Worm (Caenorhabditis elegans) whole organism, mixed stage, embryonic: ENCODE results near the gene frm-7.

Source experiments
- ceh-83 ChIP-seq: fragments of 200-800 bp; sonication (Bioruptor generic); optimal IDR thresholded peaks from 2 replicates; lab custom pipeline; 2018; ENCODE audit warnings: mild to moderate bottlenecking, missing genetic modification characterization, missing compliant biosample characterization
- ces-1 ChIP-seq: fragments of 150-350 bp; optimal IDR thresholded peaks from 2 replicates; lab custom pipeline; 2014; ENCODE audit warnings: missing biosample characterization, missing genetic modification reagents, missing genetic modification characterization
- elt-3 ChIP-seq: fragments of 150-350 bp; optimal IDR thresholded peaks from 2 replicates; lab custom pipeline; 2014; ENCODE audit warnings: missing biosample characterization, missing genetic modification characterization
- hlh-1 ChIP-seq: fragments of 150-350 bp; optimal IDR thresholded peaks from 2 replicates; lab custom pipeline; 2014; ENCODE audit warnings: missing biosample characterization, missing genetic modification reagents, missing genetic modification characterization
- lin-13 ChIP-seq: fragments of 150-350 bp; optimal IDR thresholded peaks from 2 replicates; lab custom pipeline; 2014; ENCODE audit warnings: missing biosample characterization, missing genetic modification characterization
- nhr-12 ChIP-seq: fragments of 150-350 bp; optimal IDR thresholded peaks from 2 replicates; lab custom pipeline; 2014; ENCODE audit warnings: missing biosample characterization, missing genetic modification characterization
- nhr-237 ChIP-seq: fragments of 150-350 bp; optimal IDR thresholded peaks from 2 replicates; lab custom pipeline; 2014; ENCODE audit warnings: missing biosample characterization, missing genetic modification characterization
- nhr-76 ChIP-seq: sonication (generic microtip); optimal IDR thresholded peaks from 2 replicates; lab custom pipeline; 2017; ENCODE audit warnings: missing biosample characterization, missing genetic modification characterization
- snpc-4 ChIP-seq: fragments of 150-350 bp; optimal IDR thresholded peaks from 2 replicates; lab custom pipeline; 2014; ENCODE audit warnings: missing biosample characterization, missing genetic modification characterization
- sptf-1 ChIP-seq: sonication (generic microtip); optimal IDR thresholded peaks from 2 replicates; lab custom pipeline; 2017; ENCODE audit warnings: mild to moderate bottlenecking, missing genetic modification characterization, moderate library complexity, missing compliant biosample characterization
- tbx-8 ChIP-seq: fragments of 200-800 bp; sonication (Bioruptor generic); optimal IDR thresholded peaks from 2 replicates; lab custom pipeline; 2018; ENCODE audit warnings: mild to moderate bottlenecking, missing genetic modification characterization, moderate library complexity, missing compliant biosample characterization
- unc-62 ChIP-seq: fragments of 150-350 bp; optimal IDR thresholded peaks from 2 replicates; lab custom pipeline; 2014; ENCODE audit warnings: missing biosample characterization, missing genetic modification reagents, missing genetic modification characterization

ce11 chrV:12301985-12302591 lies at the start of gene frm-7, which contains the start of gene F55C5.17:
- no peak for TF ChIP-seq nhr-12 (tag; lab: Kevin White, UChicago)
- TF ChIP-seq hlh-1 (tag; lab: Kevin White, UChicago): no peak
- TF ChIP-seq ceh-83 (GFP tag; lab: Kevin White, UChicago): no peak
- TF ChIP-seq ces-1 (GFP tag; lab: Kevin White, UChicago): no peak
- TF ChIP-seq sptf-1: no peak
- no peak for TF ChIP-seq unc-62
- TF ChIP-seq snpc-4 (tag; lab: Kevin White, UChicago): no peak
- no peak for TF ChIP-seq nhr-237 (tag; lab: Kevin White, UChicago)
- TF ChIP-seq lin-13 (tag; lab: Kevin White, UChicago): no peak
- no peak for TF ChIP-seq nhr-76 (tag; lab: Kevin White, UChicago)
- TF ChIP-seq elt-3 (tag; lab: Kevin White, UChicago): no peak
- TF ChIP-seq tbx-8: no peak
